Worm (Caenorhabditis elegans) whole organism, mixed stage, embryonic: ENCODE measurements around the gene clc-28.

ENCODE experiments used
- elt-1 ChIP-seq: sonication (generic microtip); optimal IDR thresholded peaks from 2 replicates; lab custom pipeline; 2017; ENCODE audit warnings: missing genetic modification characterization, mild to moderate bottlenecking, missing compliant biosample characterization, antibody characterized with exemption, moderate library complexity, borderline replicate concordance; ENCODE audit not compliant: insufficient read depth
- nhr-237 ChIP-seq: fragments of 150-350 bp; optimal IDR thresholded peaks from 2 replicates; lab custom pipeline; 2014; ENCODE audit warnings: missing biosample characterization, missing genetic modification characterization
- pha-4 ChIP-seq: fragments of 150-350 bp; optimal IDR thresholded peaks from 2 replicates; lab custom pipeline; 2018; ENCODE audit warnings: missing biosample characterization, missing genetic modification reagents, missing genetic modification characterization
- unc-39 ChIP-seq: fragments of 150-350 bp; optimal IDR thresholded peaks from 2 replicates; lab custom pipeline; 2014; ENCODE audit warnings: missing biosample characterization, missing genetic modification characterization

- TF ChIP-seq elt-1 (tag; lab: Kevin White, UChicago) (no peak), unc-39 (tag; lab: Kevin White, UChicago) (no peak), pha-4 (tag; lab: Kevin White, UChicago) (no peak), nhr-237 (tag; lab: Kevin White, UChicago) (no peak)
These were observed 32.5 kb upstream of the clc-28 start, which contains the start of gene lmbr-1 for ce11 chrIII:8371595-8372305.
